Fruit fly (Drosophila melanogaster) whole organism, wandering third instar larva: ENCODE data around the gene CG42296.

Experiments used
- Hnf4 ChIP-seq: fragments of 200-800 bp; sonication (Bioruptor generic); optimal IDR thresholded peaks from 2 replicates; lab custom pipeline; 2016; ENCODE audit warnings: missing biosample characterization, mild to moderate bottlenecking, missing genetic modification characterization
- psq ChIP-seq: fragments of 200-800 bp; sonication (Bioruptor generic); optimal IDR thresholded peaks from 3 replicates; lab custom pipeline; 2017; ENCODE audit warnings: missing biosample characterization, mild to moderate bottlenecking, missing genetic modification characterization, moderate library complexity

DNA sequence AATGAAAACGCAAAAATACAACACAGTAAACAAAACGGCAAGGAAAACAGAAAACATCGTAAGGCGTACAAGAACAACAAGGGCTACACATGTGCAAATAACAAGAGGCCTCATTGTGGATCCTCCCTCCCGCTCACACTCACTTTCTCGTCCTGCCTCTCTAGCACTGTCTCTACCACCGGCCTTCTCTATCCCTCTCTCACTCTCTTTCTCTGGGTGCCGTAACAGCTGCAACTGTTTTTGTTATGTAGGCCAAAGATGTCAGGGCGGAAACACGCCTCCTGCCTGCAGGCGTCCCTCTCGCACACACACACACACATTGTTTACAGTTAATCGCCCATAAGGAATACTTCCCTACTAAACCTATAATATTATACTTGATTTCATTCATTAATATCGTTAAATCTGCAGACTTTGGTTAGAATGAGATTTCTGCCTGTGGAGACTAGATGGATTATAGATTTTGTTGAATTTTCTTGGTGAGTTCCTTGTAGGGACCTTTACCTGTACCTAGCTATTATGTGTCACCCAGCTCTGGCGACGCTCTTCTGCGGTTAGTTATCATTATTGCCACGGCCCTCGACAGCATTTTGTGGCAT is 21.9 kb downstream of the CG42296 start:
- no peak for TF ChIP-seq psq (GFP tag; lab: Kevin White, UChicago)
- no peak for TF ChIP-seq Hnf4 (GFP tag; lab: Kevin White, UChicago)
